Worm (Caenorhabditis elegans) whole organism, L1 larva: ENCODE data around the gene C43G2.3.

ENCODE experiments used
- lin-15B ChIP-seq: fragments of 150-350 bp; sonication (generic microtip); optimal IDR thresholded peaks from 3 replicates; lab custom pipeline; 2014; ENCODE audit warnings: missing biosample characterization, missing genetic modification characterization
- lir-3 ChIP-seq: sonication (generic microtip); optimal IDR thresholded peaks from 2 replicates; lab custom pipeline; 2016; ENCODE audit warnings: mild to moderate bottlenecking, missing genetic modification characterization, moderate library complexity, missing compliant biosample characterization; ENCODE audit not compliant: poor library complexity
- nhr-12 ChIP-seq: sonication (generic microtip); optimal IDR thresholded peaks from 2 replicates; lab custom pipeline; 2017; ENCODE audit warnings: missing biosample characterization, missing genetic modification characterization
- pqm-1 ChIP-seq: sonication (generic microtip); optimal IDR thresholded peaks from 3 replicates; lab custom pipeline; 2017; ENCODE audit warnings: missing biosample characterization, missing genetic modification characterization
- unc-62 ChIP-seq: fragments of 150-350 bp; optimal IDR thresholded peaks from 2 replicates; lab custom pipeline; 2014; ENCODE audit warnings: missing biosample characterization, missing genetic modification reagents, missing genetic modification characterization
- ztf-11 ChIP-seq, 2 experiments: sonication (generic microtip); optimal IDR thresholded peaks; 2 replicates each; lab custom pipeline; 2016 to 2017; ENCODE audit warnings: missing genetic modification characterization in 2 of 2, missing biosample characterization in 1 of 2, missing compliant biosample characterization in 1 of 2

ce11 chrIV:6605863-6606262 lies 27.8 kb downstream of the C43G2.3 start, which contains the start of gene nstp-2:
- TF ChIP-seq ztf-11 (tag; optimal IDR thresholded peaks at IDR 0.05; lab: Kevin White, UChicago) (no peak), nhr-12 (tag; lab: Kevin White, UChicago) (no peak), pqm-1 (tag; lab: Kevin White, UChicago) (no peak), lir-3 (tag; lab: Kevin White, UChicago) (no peak), unc-62 (GFP tag; lab: Kevin White, UChicago) (no peak), lin-15B (tag; lab: Kevin White, UChicago) (no peak)
